Fruit fly (Drosophila melanogaster) whole organism, wandering third instar larva: ENCODE data around the gene DIP-gamma.

Experiments used
- Abd-B ChIP-seq: fragments of >200 bp; optimal IDR thresholded peaks from 2 replicates; lab custom pipeline; 2017; ENCODE audit warnings: missing biosample characterization, missing genetic modification characterization
- br ChIP-seq: fragments of 200-800 bp; sonication (Bioruptor generic); optimal IDR thresholded peaks from 2 replicates; lab custom pipeline; 2016; ENCODE audit warnings: missing biosample characterization, missing genetic modification characterization
- dmrt93B ChIP-seq: fragments of 200-800 bp; sonication (Bioruptor generic); optimal IDR thresholded peaks from 2 replicates; lab custom pipeline; 2018; ENCODE audit warnings: missing biosample characterization, mild to moderate bottlenecking, missing genetic modification characterization
- ey ChIP-seq: fragments of 200-800 bp; sonication (Bioruptor generic); optimal IDR thresholded peaks from 2 replicates; lab custom pipeline; 2016; ENCODE audit warnings: missing biosample characterization, missing genetic modification characterization
- lola ChIP-seq: fragments of >200 bp; optimal IDR thresholded peaks from 2 replicates; lab custom pipeline; 2017; ENCODE audit warnings: missing biosample characterization, missing genetic modification characterization
- usp ChIP-seq: fragments of >200 bp; optimal IDR thresholded peaks from 2 replicates; lab custom pipeline; 2017; ENCODE audit warnings: missing biosample characterization, missing genetic modification characterization

- TF ChIP-seq ey (no peak), lola (GFP tag; lab: Kevin White, UChicago) (no peak), Abd-B (no peak), usp (GFP tag; lab: Kevin White, UChicago) (no peak), dmrt93B (GFP tag; lab: Kevin White, UChicago) (no peak), br (GFP tag; lab: Kevin White, UChicago) (no peak)
Observed at dm6 chr3R:28985887-28986286, 15.7 kb upstream of the DIP-gamma start.
